Worm (Caenorhabditis elegans): Measurements from ENCODE around the gene srh-166.

ce11 chrV:20551096-20551495 lies 25.4 kb upstream of the srh-166 start, which contains the start of gene Y38H6C.20:
- no peak for TF ChIP-seq B0310.2 (tag; optimal IDR thresholded peaks at IDR 0.05)
- TF ChIP-seq aly-1 (tag; optimal IDR thresholded peaks at IDR 0.05), result no peak
- TF ChIP-seq pes-1 (GFP tag; IDR thresholded peaks at IDR 0.05), result no peak
- TF ChIP-seq tbx-37 (GFP tag; conservative IDR thresholded peaks at IDR 0.05), result no peak
- TF ChIP-seq scrt-1 (GFP tag; IDR thresholded peaks at IDR 0.05), result no peak
- TF ChIP-seq ama-1 (optimal IDR thresholded peaks at IDR 0.05), result no peak
- no peak for TF ChIP-seq hnd-1 (tag; optimal IDR thresholded peaks at IDR 0.05)
- TF ChIP-seq sea-1 (GFP tag; conservative IDR thresholded peaks at IDR 0.05), result no peak
- no peak for TF ChIP-seq tbx-11 (GFP tag; IDR thresholded peaks at IDR 0.05)
- TF ChIP-seq flt-1 (GFP tag; IDR thresholded peaks at IDR 0.05), result no peak
- no peak for TF ChIP-seq hmg-4 (GFP tag; optimal IDR thresholded peaks at IDR 0.05)
- TF ChIP-seq hmbx-1 (tag; optimal IDR thresholded peaks at IDR 0.05), result no peak
- TF ChIP-seq ceh-13 (GFP tag; optimal IDR thresholded peaks at IDR 0.05), result no peak

All from whole organism, early embryonic.